Worm (Caenorhabditis elegans) whole organism, L4 larva: ENCODE results near the gene ZK507.1.
A peak's percentile ranks its signal among the peaks of the same experiment; 100 is the strongest.

Experiments
- D1046.2 ChIP-seq: fragments of 200-800 bp; sonication (Bioruptor generic); IDR thresholded peaks from 2 replicates; pipeline ENCODE4 v1.3.6; 2022; ENCODE audit warnings: missing genetic modification characterization, missing compliant biosample characterization
- F44E2.7 ChIP-seq: fragments of 200-800 bp; sonication (Bioruptor generic); IDR thresholded peaks from 2 replicates; pipeline ENCODE4 v2.1.2; 2022; ENCODE audit warnings: missing genetic modification characterization, missing compliant biosample characterization
- ZK546.5 ChIP-seq, 2 experiments: sonication (generic microtip); optimal IDR thresholded peaks; 2 replicates each; lab custom pipeline; 2017; ENCODE audit warnings: missing biosample characterization in 2 of 2, missing genetic modification characterization in 2 of 2
- aha-1 ChIP-seq: fragments of 150-350 bp; peaks from one replicate; lab custom pipeline; 2014; ENCODE audit warnings: missing biosample characterization, missing genetic modification characterization
- aly-2 ChIP-seq: sonication (generic microtip); optimal IDR thresholded peaks from 2 replicates; lab custom pipeline; 2018; ENCODE audit warnings: missing biosample characterization, missing genetic modification characterization
- arid-1 ChIP-seq: fragments of 200-800 bp; sonication (Bioruptor generic); conservative IDR thresholded peaks from 2 replicates; pipeline ENCODE4 v1.3.6; 2022; ENCODE audit warnings: missing genetic modification reagents, missing genetic modification characterization, missing compliant biosample characterization
- ceh-28 ChIP-seq: fragments of 150-350 bp; optimal IDR thresholded peaks from 2 replicates; lab custom pipeline; 2014; ENCODE audit warnings: missing biosample characterization, missing genetic modification reagents, missing genetic modification characterization
- ceh-62 ChIP-seq: sonication (generic microtip); optimal IDR thresholded peaks from 2 replicates; lab custom pipeline; 2017; ENCODE audit warnings: missing biosample characterization, missing genetic modification characterization
- ces-1 ChIP-seq: fragments of 150-350 bp; sonication (generic microtip); optimal IDR thresholded peaks from 4 replicates; lab custom pipeline; 2014; ENCODE audit warnings: missing biosample characterization, missing genetic modification reagents, missing genetic modification characterization
- daf-12 ChIP-seq: fragments of 150-350 bp; optimal IDR thresholded peaks from 2 replicates; lab custom pipeline; 2014; ENCODE audit warnings: missing biosample characterization, missing genetic modification reagents, missing genetic modification characterization
- daf-16 ChIP-seq, 3 experiments: sonication (generic microtip); optimal IDR thresholded peaks; 2 replicates each; lab custom pipeline; 2016 to 2017; ENCODE audit warnings: missing genetic modification characterization in 3 of 3, missing genetic modification reagents in 3 of 3, mild to moderate bottlenecking in 2 of 3, missing compliant biosample characterization in 2 of 3, missing biosample characterization in 1 of 3, moderate library complexity in 1 of 3
- daf-19 ChIP-seq: fragments of 200-800 bp; sonication (Bioruptor generic); conservative IDR thresholded peaks from 2 replicates; pipeline ENCODE4 v1.3.6; 2022; ENCODE audit warnings: missing genetic modification characterization, missing compliant biosample characterization
- daf-8 ChIP-seq: fragments of 200-800 bp; sonication (Bioruptor generic); IDR thresholded peaks from 2 replicates; pipeline ENCODE4 v1.3.6; 2022; ENCODE audit warnings: missing genetic modification characterization, missing compliant biosample characterization
- dmd-8 ChIP-seq: fragments of 200-800 bp; sonication (Bioruptor generic); IDR thresholded peaks from 2 replicates; pipeline ENCODE4 v1.3.6; 2022; ENCODE audit warnings: missing genetic modification characterization, missing compliant biosample characterization
- duxl-1 ChIP-seq: sonication (generic microtip); optimal IDR thresholded peaks from 2 replicates; lab custom pipeline; 2016; ENCODE audit warnings: mild to moderate bottlenecking, missing genetic modification characterization, moderate library complexity, missing compliant biosample characterization; ENCODE audit not compliant: poor library complexity
- dve-1 ChIP-seq: sonication (generic microtip); optimal IDR thresholded peaks from 2 replicates; lab custom pipeline; 2017; ENCODE audit warnings: antibody characterized with exemption, mild to moderate bottlenecking, missing genetic modification characterization, missing compliant biosample characterization; ENCODE audit not compliant: insufficient read depth
- fos-1 ChIP-seq: fragments of 150-350 bp; optimal IDR thresholded peaks from 2 replicates; lab custom pipeline; 2014; ENCODE audit warnings: missing biosample characterization, missing genetic modification characterization
- gei-8 ChIP-seq: fragments of 200-800 bp; sonication (Bioruptor generic); optimal IDR thresholded peaks from 2 replicates; lab custom pipeline; 2018; ENCODE audit warnings: mild to moderate bottlenecking, missing genetic modification characterization, missing compliant biosample characterization
- hlh-11 ChIP-seq: fragments of 200-800 bp; sonication (Bioruptor generic); optimal IDR thresholded peaks from 2 replicates; lab custom pipeline; 2018; ENCODE audit warnings: mild to moderate bottlenecking, missing genetic modification characterization, missing compliant biosample characterization
- hlh-30 ChIP-seq: sonication (generic microtip); optimal IDR thresholded peaks from 2 replicates; lab custom pipeline; 2017; ENCODE audit warnings: antibody characterized with exemption, mild to moderate bottlenecking, missing genetic modification characterization, missing compliant biosample characterization; ENCODE audit not compliant: insufficient read depth
- jun-1 ChIP-seq: fragments of 150-350 bp; optimal IDR thresholded peaks from 2 replicates; lab custom pipeline; 2014; ENCODE audit warnings: missing biosample characterization, missing genetic modification reagents, missing genetic modification characterization
- lim-7 ChIP-seq: fragments of 200-800 bp; sonication (Bioruptor generic); IDR thresholded peaks from 2 replicates; pipeline ENCODE4 v1.3.6; 2022; ENCODE audit warnings: missing genetic modification characterization, missing compliant biosample characterization
- lin-38 ChIP-seq: fragments of 200-800 bp; sonication (Bioruptor generic); IDR thresholded peaks from 2 replicates; pipeline ENCODE4 v1.3.6; 2022; ENCODE audit warnings: missing genetic modification reagents, missing genetic modification characterization, missing compliant biosample characterization
- lin-39 ChIP-seq: fragments of 150-350 bp; optimal IDR thresholded peaks from 2 replicates; lab custom pipeline; 2014; ENCODE audit warnings: missing biosample characterization, missing genetic modification reagents, missing genetic modification characterization
- lsy-2 ChIP-seq, 2 experiments: fragments of 150-350 bp in 1 of 2; sonication (generic microtip) in 1 of 2; optimal IDR thresholded peaks; 2 replicates each; lab custom pipeline; 2014 to 2017; ENCODE audit warnings: missing biosample characterization in 2 of 2, missing genetic modification characterization in 2 of 2
- madf-5 ChIP-seq, 2 experiments: fragments of 200-800 bp; sonication (Bioruptor generic); IDR thresholded peaks; 2 replicates each; pipeline ENCODE4 v1.3.6; 2022; ENCODE audit warnings: missing compliant biosample characterization in 2 of 2, missing genetic modification characterization in 2 of 2
- mdl-1 ChIP-seq, 2 experiments: fragments of 150-350 bp in 1 of 2; sonication (generic microtip) in 1 of 2; optimal IDR thresholded peaks; 2 replicates each; lab custom pipeline; 2014 to 2017; ENCODE audit warnings: missing biosample characterization in 2 of 2, missing genetic modification characterization in 2 of 2
- mep-1 ChIP-seq: fragments of 150-350 bp; sonication (generic microtip); optimal IDR thresholded peaks from 3 replicates; lab custom pipeline; 2014; ENCODE audit warnings: missing biosample characterization, missing genetic modification characterization
- mes-2 ChIP-seq: sonication (generic microtip); optimal IDR thresholded peaks from 2 replicates; lab custom pipeline; 2016; ENCODE audit warnings: missing genotype, mild to moderate bottlenecking, missing genetic modification characterization, missing compliant biosample characterization; ENCODE audit not compliant: poor library complexity, severe bottlenecking
- nhr-10 ChIP-seq: fragments of 150-350 bp; optimal IDR thresholded peaks from 2 replicates; lab custom pipeline; 2014; ENCODE audit warnings: missing biosample characterization, missing genetic modification characterization
- nhr-102 ChIP-seq: sonication (generic microtip); optimal IDR thresholded peaks from 2 replicates; lab custom pipeline; 2016; ENCODE audit warnings: mild to moderate bottlenecking, missing genetic modification characterization, moderate library complexity, missing compliant biosample characterization
- nhr-111 ChIP-seq: fragments of 200-800 bp; sonication (Bioruptor generic); optimal IDR thresholded peaks from 2 replicates; lab custom pipeline; 2018; ENCODE audit warnings: mild to moderate bottlenecking, missing genetic modification characterization, missing compliant biosample characterization
- nhr-237 ChIP-seq: sonication (generic microtip); optimal IDR thresholded peaks from 2 replicates; lab custom pipeline; 2017; ENCODE audit warnings: missing biosample characterization, missing genetic modification characterization
- nhr-28 ChIP-seq: fragments of 150-350 bp; optimal IDR thresholded peaks from 2 replicates; lab custom pipeline; 2014; ENCODE audit warnings: missing biosample characterization, missing genetic modification characterization
- nhr-42 ChIP-seq: fragments of 200-800 bp; sonication (Bioruptor generic); IDR thresholded peaks from 2 replicates; pipeline ENCODE4 v1.3.6; 2022; ENCODE audit warnings: missing genetic modification characterization, missing compliant biosample characterization
- nhr-76 ChIP-seq: fragments of 150-350 bp; optimal IDR thresholded peaks from 2 replicates; lab custom pipeline; 2014; ENCODE audit warnings: missing biosample characterization, missing genetic modification characterization
- pha-4 ChIP-seq, 2 experiments: fragments of 150-350 bp in 1 of 2; fragments of 200-800 bp in 1 of 2; sonication (Bioruptor generic) in 1 of 2; IDR thresholded peaks in 1 of 2; optimal IDR thresholded peaks in 1 of 2; 2 replicates each; pipeline versions ENCODE4 v1.3.6 to Lab custom; 2014 to 2022; ENCODE audit warnings: missing genetic modification characterization in 2 of 2, missing genetic modification reagents in 2 of 2, missing biosample characterization in 1 of 2, missing compliant biosample characterization in 1 of 2
- set-16 ChIP-seq: fragments of 200-800 bp; sonication (Bioruptor generic); IDR thresholded peaks from 2 replicates; pipeline ENCODE4 v1.3.6; 2022; ENCODE audit warnings: missing genetic modification reagents, missing genetic modification characterization, missing compliant biosample characterization
- skn-1 ChIP-seq: fragments of 150-350 bp; optimal IDR thresholded peaks from 2 replicates; lab custom pipeline; 2014; ENCODE audit warnings: missing biosample characterization, missing genetic modification characterization
- snpc-1.2 ChIP-seq: fragments of 200-800 bp; sonication (Bioruptor generic); IDR thresholded peaks from 2 replicates; pipeline ENCODE4 v1.3.6; 2022; ENCODE audit warnings: missing genetic modification reagents, missing genetic modification characterization, missing compliant biosample characterization
- spr-1 ChIP-seq: sonication (generic microtip); optimal IDR thresholded peaks from 2 replicates; lab custom pipeline; 2016; ENCODE audit warnings: mild to moderate bottlenecking, missing genetic modification characterization, missing compliant biosample characterization
- tra-1 ChIP-seq: fragments of 200-800 bp; sonication (Bioruptor generic); IDR thresholded peaks from 2 replicates; pipeline ENCODE4 v1.3.6; 2022; ENCODE audit warnings: missing genetic modification reagents, missing genetic modification characterization, missing compliant biosample characterization
- unc-39 ChIP-seq: sonication (generic microtip); optimal IDR thresholded peaks from 2 replicates; lab custom pipeline; 2017; ENCODE audit warnings: missing biosample characterization, missing genetic modification characterization
- unc-62 ChIP-seq, 3 experiments: fragments of 150-350 bp in 1 of 3; sonication (generic microtip); optimal IDR thresholded peaks in 2 of 3; peaks in 1 of 3; 1 replicate in 1 of 3; 2 replicates in 2 of 3; lab custom pipeline; 2014 to 2017; ENCODE audit warnings: missing biosample characterization in 3 of 3, missing genetic modification characterization in 3 of 3, missing genetic modification reagents in 3 of 3, missing genotype in 1 of 3
- vab-7 ChIP-seq: fragments of 200-800 bp; sonication (Bioruptor generic); IDR thresholded peaks from 2 replicates; pipeline ENCODE4 v1.3.6; 2022; ENCODE audit warnings: missing genetic modification reagents, missing genetic modification characterization, missing compliant biosample characterization
- zip-2 ChIP-seq: fragments of 150-350 bp; optimal IDR thresholded peaks from 2 replicates; lab custom pipeline; 2014; ENCODE audit warnings: missing biosample characterization, missing genetic modification characterization
- ztf-11 ChIP-seq: fragments of 150-350 bp; optimal IDR thresholded peaks from 2 replicates; lab custom pipeline; 2014; ENCODE audit warnings: missing biosample characterization, missing genetic modification characterization

ZK507.1 gene

ce11 chrIII:9109172-9109571, 8.1 kb upstream of the ZK507.1 start, which contains the start of gene cya-1:
cya-1 (minus strand) TSS chrIII:9109272.
- no peak for TF ChIP-seq fos-1
- no peak for TF ChIP-seq ceh-62 (tag; lab: Kevin White, UChicago)

ce11 chrIII:9105653-9106052, 4.5 kb upstream of the ZK507.1 start:
- TF ChIP-seq D1046.2 (GFP tag; lab: Robert Waterston, UW) = no peak
- TF ChIP-seq arid-1 (GFP tag; lab: Robert Waterston, UW) = no peak
- peak; percentile 15 for TF ChIP-seq dve-1 (tag; lab: Kevin White, UChicago)
- no peak for TF ChIP-seq set-16 (GFP tag; lab: Robert Waterston, UW)
- no peak for TF ChIP-seq ZK546.5 (tag; optimal IDR thresholded peaks at IDR 0.05; lab: Kevin White, UChicago)
- TF ChIP-seq nhr-76 (tag; lab: Kevin White, UChicago) = no peak
- TF ChIP-seq unc-62 (GFP tag; optimal IDR thresholded peaks at IDR 0.05 in 1 of 2; lab: Kevin White, UChicago) = no peak
- no peak for TF ChIP-seq unc-62 (tag; optimal IDR thresholded peaks at IDR 0.05; lab: Kevin White, UChicago)
- TF ChIP-seq hlh-11 = no peak
- no peak for TF ChIP-seq vab-7 (GFP tag; lab: Robert Waterston, UW)
- TF ChIP-seq jun-1 (tag; lab: Kevin White, UChicago) = no peak
- TF ChIP-seq hlh-30 = peak; percentile 9

ce11 chrIII:9104060-9104459, 2.9 kb upstream of the ZK507.1 start:
- TF ChIP-seq nhr-42 (GFP tag; lab: Robert Waterston, UW) = no peak
- 0 out of 2 replicates have a peak, but pooled peaks have one; percentile 71 for TF ChIP-seq F44E2.7
- peak; percentile 75 for TF ChIP-seq arid-1 (GFP tag; lab: Robert Waterston, UW)
- peak in 1 of 2 experiments; percentile 15 for TF ChIP-seq mdl-1 (tag; optimal IDR thresholded peaks at IDR 0.05; lab: Kevin White, UChicago)
- TF ChIP-seq dmd-8 (GFP tag; lab: Robert Waterston, UW) = peak; percentile 74
- peak; percentile 84 for TF ChIP-seq lin-38 (GFP tag; lab: Robert Waterston, UW)
- TF ChIP-seq daf-8 = no peak
- TF ChIP-seq nhr-10 (tag; lab: Kevin White, UChicago) = no peak
- peak; percentile 73 for TF ChIP-seq tra-1
- TF ChIP-seq ztf-11 (tag; lab: Kevin White, UChicago) = no peak
- TF ChIP-seq daf-16 (GFP tag; optimal IDR thresholded peaks at IDR 0.05; lab: Kevin White, UChicago) = peak in 1 of 2 experiments; percentile 59
- TF ChIP-seq daf-16 (tag; optimal IDR thresholded peaks at IDR 0.05; lab: Kevin White, UChicago) = no peak
- TF ChIP-seq ceh-28 (tag; lab: Kevin White, UChicago) = no peak
- TF ChIP-seq mep-1 (tag; lab: Kevin White, UChicago) = no peak
- TF ChIP-seq zip-2 = peak; percentile 35
- peak; percentile 52 for TF ChIP-seq gei-8 (GFP tag; lab: Kevin White, UChicago)
- TF ChIP-seq duxl-1 (tag; lab: Kevin White, UChicago) = peak; percentile 49
- TF ChIP-seq aly-2 = no peak
- no peak for TF ChIP-seq nhr-237 (tag; lab: Kevin White, UChicago)
- peak; percentile 41 for TF ChIP-seq spr-1 (tag; lab: Kevin White, UChicago)
- TF ChIP-seq nhr-111 (GFP tag; lab: Kevin White, UChicago) = peak; percentile 59
- TF ChIP-seq nhr-102 (tag; lab: Kevin White, UChicago) = peak; percentile 37
- peak; percentile 90 for TF ChIP-seq vab-7 (GFP tag; lab: Robert Waterston, UW)
- peak; percentile 67; the same call in 1 of the 2 replicates for TF ChIP-seq daf-19
- no peak for TF ChIP-seq unc-39 (tag; lab: Kevin White, UChicago)
- no peak for TF ChIP-seq lin-39
- peak; percentile 94 for TF ChIP-seq aha-1 (tag; lab: Kevin White, UChicago)
- TF ChIP-seq madf-5 (GFP tag; IDR thresholded peaks at IDR 0.05; lab: Robert Waterston, UW) = peak in 1 of 2 experiments; percentile 88; a peak in 2 of 4 replicates
- TF ChIP-seq snpc-1.2 = peak; percentile 73
- no peak for TF ChIP-seq skn-1 (tag; lab: Kevin White, UChicago)
- no peak for TF ChIP-seq ces-1 (GFP tag; lab: Kevin White, UChicago)
- TF ChIP-seq pha-4 (GFP tag; IDR thresholded peaks at IDR 0.05; lab: Robert Waterston, UW) = no peak
- TF ChIP-seq pha-4 (tag; optimal IDR thresholded peaks at IDR 0.05; lab: Kevin White, UChicago) = no peak
- TF ChIP-seq daf-12 (tag; lab: Kevin White, UChicago) = no peak
- TF ChIP-seq mes-2 (tag; lab: Kevin White, UChicago) = peak; percentile 73
- peak; percentile 95 for TF ChIP-seq lim-7 (GFP tag; lab: Robert Waterston, UW)
- TF ChIP-seq nhr-28 (tag; lab: Kevin White, UChicago) = peak; percentile 17
- TF ChIP-seq lsy-2 (tag; optimal IDR thresholded peaks at IDR 0.05; lab: Kevin White, UChicago) = no peak
